Fruit fly (Drosophila melanogaster) whole organism, embryonic: ENCODE data around the gene CG33947.

Experiments
- Adf1 ChIP-seq: fragments of 200-800 bp; sonication (Bioruptor generic); IDR thresholded peaks from 2 replicates; pipeline ENCODE4 v1.3.6; 2022; ENCODE audit warnings: missing biosample characterization, missing genetic modification characterization
- CG12104 ChIP-seq: fragments of 200-800 bp; sonication (Bioruptor generic); optimal IDR thresholded peaks from 3 replicates; lab custom pipeline; 2016; ENCODE audit warnings: missing biosample characterization, missing genetic modification characterization
- CG7987 ChIP-seq: fragments of 200-800 bp; sonication (Bioruptor generic); optimal IDR thresholded peaks from 2 replicates; lab custom pipeline; 2018; ENCODE audit warnings: missing biosample characterization, mild to moderate bottlenecking, missing genetic modification characterization, moderate library complexity
- CG9727 ChIP-seq: fragments of 200-800 bp; sonication (Bioruptor generic); optimal IDR thresholded peaks from 3 replicates; lab custom pipeline; 2017; ENCODE audit warnings: missing biosample characterization, mild to moderate bottlenecking, missing genetic modification characterization
- Dfd ChIP-seq, 2 experiments: fragments of >200 bp; optimal IDR thresholded peaks; 2 replicates each; lab custom pipeline; 2017; ENCODE audit warnings: missing biosample characterization in 2 of 2, missing genetic modification characterization in 2 of 2
- Lim3 ChIP-seq: fragments of 200-800 bp; sonication (Bioruptor generic); IDR thresholded peaks from 2 replicates; pipeline ENCODE4 v1.3.6; 2022; ENCODE audit warnings: missing biosample characterization, missing genetic modification characterization
- Max ChIP-seq: fragments of 200-800 bp; sonication (Bioruptor generic); optimal IDR thresholded peaks from 2 replicates; lab custom pipeline; 2016; ENCODE audit warnings: missing biosample characterization, mild to moderate bottlenecking, missing genetic modification characterization
- Mes4 ChIP-seq: fragments of 200-800 bp; sonication (Bioruptor generic); optimal IDR thresholded peaks from 2 replicates; lab custom pipeline; 2016; ENCODE audit warnings: missing biosample characterization, missing genetic modification characterization
- bigmax ChIP-seq: fragments of 200-800 bp; sonication (Bioruptor generic); optimal IDR thresholded peaks from 2 replicates; lab custom pipeline; 2018; ENCODE audit warnings: missing biosample characterization, mild to moderate bottlenecking, missing genetic modification characterization
- sc ChIP-seq, 3 experiments: fragments of >200 bp in 2 of 3; fragments of 200-800 bp in 1 of 3; sonication (Bioruptor generic) in 1 of 3; optimal IDR thresholded peaks; 2 replicates in 2 of 3; 3 replicates in 1 of 3; lab custom pipeline; 2017; ENCODE audit warnings: mild to moderate bottlenecking in 1 of 3, missing biosample characterization in 1 of 3, missing genetic modification characterization in 1 of 3, missing genetic modification reagents in 1 of 3
- zfh2 ChIP-seq: fragments of 200-800 bp; sonication (Bioruptor generic); optimal IDR thresholded peaks from 2 replicates; lab custom pipeline; 2016; ENCODE audit warnings: missing biosample characterization, missing genetic modification characterization

DNA sequence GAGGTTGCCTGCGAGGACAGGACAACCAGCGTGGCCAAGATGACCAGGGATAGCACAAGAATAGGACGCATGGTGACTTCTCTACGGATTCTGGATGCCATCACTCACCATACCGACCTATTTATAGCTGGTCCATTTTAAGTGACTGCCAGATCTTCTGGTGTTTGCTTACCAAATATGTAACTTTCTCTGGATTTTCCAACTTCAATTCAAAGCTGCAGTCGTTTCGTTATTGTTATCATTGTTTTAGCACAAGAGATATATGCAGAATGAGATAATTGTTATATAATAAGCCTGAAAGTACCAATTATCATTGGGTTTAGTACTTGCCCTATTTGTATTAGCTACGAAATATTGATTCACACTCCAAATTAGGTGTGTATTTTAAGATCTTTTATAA, 7.5 kb downstream of the CG33947 start, which contains the start of gene CG32071:
- TF ChIP-seq Mes4 (GFP tag; lab: Kevin White, UChicago) (no peak), CG7987 (GFP tag; lab: Kevin White, UChicago) (no peak), Adf1 (GFP tag; lab: Robert Waterston, UW) (no peak), Max (GFP tag; lab: Kevin White, UChicago) (no peak), zfh2 (GFP tag; lab: Kevin White, UChicago) (no peak), sc (optimal IDR thresholded peaks at IDR 0.05; lab: Kevin White, UChicago) (no peak), sc (GFP tag; optimal IDR thresholded peaks at IDR 0.05; lab: Kevin White, UChicago) (no peak), Lim3 (no peak), Dfd (GFP tag; optimal IDR thresholded peaks at IDR 0.05; lab: Kevin White, UChicago) (no peak), CG9727 (no peak), bigmax (no peak), CG12104 (no peak)
